Fruit fly (Drosophila melanogaster) whole organism: ENCODE results near the gene CG12541.

Experiments
- CG8478 ChIP-seq: fragments of >200 bp; optimal IDR thresholded peaks from 2 replicates; lab custom pipeline; 2018; ENCODE audit warnings: inconsistent platforms
- Dll ChIP-seq: fragments of >200 bp; optimal IDR thresholded peaks from 2 replicates; lab custom pipeline; 2017
- EcR ChIP-seq, 2 experiments: fragments of >200 bp; optimal IDR thresholded peaks; 2 replicates each; lab custom pipeline; 2017; ENCODE audit warnings: missing biosample characterization in 2 of 2, missing genetic modification characterization in 2 of 2, missing genetic modification reagents in 2 of 2
- pan ChIP-seq: fragments of >200 bp; optimal IDR thresholded peaks from 2 replicates; lab custom pipeline; 2017
- psq ChIP-seq: fragments of >200 bp; optimal IDR thresholded peaks from 2 replicates; lab custom pipeline; 2017
- usp ChIP-seq: fragments of >200 bp; optimal IDR thresholded peaks from 2 replicates; lab custom pipeline; 2017; ENCODE audit warnings: missing biosample characterization, missing genetic modification characterization, mixed read lengths

CG12541 gene

dm6 chrX:6996130-6996529 is 69.7 kb downstream of the CG12541 start:
- TF ChIP-seq pan (lab: Kevin White, UChicago) (no peak), psq (lab: Kevin White, UChicago) (no peak), Dll (lab: Kevin White, UChicago) (no peak), EcR (GFP tag; optimal IDR thresholded peaks at IDR 0.05; lab: Kevin White, UChicago) (no peak), CG8478 (lab: Kevin White, UChicago) (no peak), usp (GFP tag; lab: Kevin White, UChicago) (no peak)

DNA sequence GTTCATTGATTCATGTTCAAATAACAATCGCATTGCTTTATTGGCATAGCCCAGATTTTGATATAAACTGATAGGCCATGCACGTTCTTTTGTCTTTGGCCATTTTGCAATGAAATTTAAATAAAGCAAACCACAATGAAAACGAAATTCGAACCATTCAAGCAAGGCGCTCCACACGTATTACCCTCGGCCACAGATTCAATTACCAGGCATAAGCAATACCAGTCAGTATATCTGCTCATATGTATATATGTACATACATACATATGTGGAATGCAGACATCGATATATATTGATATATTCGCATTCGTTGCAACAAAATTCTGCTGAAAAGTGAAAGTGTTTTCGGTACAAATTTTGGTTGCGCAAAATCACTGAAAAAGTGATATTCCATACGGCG is 70.6 kb downstream of the CG12541 start:
- TF ChIP-seq EcR (GFP tag; optimal IDR thresholded peaks at IDR 0.05; lab: Kevin White, UChicago) (no peak), pan (lab: Kevin White, UChicago) (no peak), usp (GFP tag; lab: Kevin White, UChicago) (no peak), psq (lab: Kevin White, UChicago) (no peak), CG8478 (lab: Kevin White, UChicago) (no peak), Dll (lab: Kevin White, UChicago) (no peak)

dm6 chrX:6994473-6995179 is 71.2 kb downstream of the CG12541 start:
- TF ChIP-seq EcR (GFP tag; optimal IDR thresholded peaks at IDR 0.05; lab: Kevin White, UChicago) (no peak), Dll (lab: Kevin White, UChicago) (no peak), CG8478 (lab: Kevin White, UChicago) (no peak)

- no peak for TF ChIP-seq pan (lab: Kevin White, UChicago)
- no peak for TF ChIP-seq Dll (lab: Kevin White, UChicago)
- no peak for TF ChIP-seq CG8478 (lab: Kevin White, UChicago)
- TF ChIP-seq usp (GFP tag; lab: Kevin White, UChicago), result no peak
- TF ChIP-seq EcR (GFP tag; optimal IDR thresholded peaks at IDR 0.05; lab: Kevin White, UChicago), result no peak
- TF ChIP-seq psq (lab: Kevin White, UChicago), result no peak
These were observed 72.1 kb downstream of the CG12541 start for dm6 chrX:6993753-6994152.

DNA sequence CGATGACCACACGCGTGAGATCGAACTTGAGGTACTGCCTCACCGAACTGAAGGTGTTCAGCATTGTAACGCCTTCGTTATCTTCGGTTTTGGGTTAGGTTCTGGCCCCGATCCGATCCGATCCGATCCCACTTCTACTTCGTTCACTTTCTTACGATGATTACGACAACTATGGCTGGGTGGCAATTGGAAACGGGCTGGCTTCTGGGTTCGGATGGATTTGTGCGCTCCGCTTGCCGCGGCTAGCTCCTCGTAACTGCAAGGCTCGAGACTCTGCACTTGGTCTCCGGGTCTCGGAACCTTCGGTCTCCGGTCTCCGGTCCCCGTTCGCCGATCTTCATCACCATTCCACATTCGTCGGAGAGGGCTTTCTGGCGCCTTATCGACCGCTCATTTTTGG is 72.5 kb downstream of the CG12541 start, which contains the start of gene Inx7:
Gene Inx7 (minus strand): TSS at position 263 of the 400 bp plus-strand sequence.
- no peak for TF ChIP-seq CG8478 (lab: Kevin White, UChicago)
- no peak for TF ChIP-seq usp (GFP tag; lab: Kevin White, UChicago)
- no peak for TF ChIP-seq pan (lab: Kevin White, UChicago)
- TF ChIP-seq Dll (lab: Kevin White, UChicago), result no peak
- no peak for TF ChIP-seq psq (lab: Kevin White, UChicago)
- TF ChIP-seq EcR (GFP tag; optimal IDR thresholded peaks at IDR 0.05; lab: Kevin White, UChicago), result no peak

DNA sequence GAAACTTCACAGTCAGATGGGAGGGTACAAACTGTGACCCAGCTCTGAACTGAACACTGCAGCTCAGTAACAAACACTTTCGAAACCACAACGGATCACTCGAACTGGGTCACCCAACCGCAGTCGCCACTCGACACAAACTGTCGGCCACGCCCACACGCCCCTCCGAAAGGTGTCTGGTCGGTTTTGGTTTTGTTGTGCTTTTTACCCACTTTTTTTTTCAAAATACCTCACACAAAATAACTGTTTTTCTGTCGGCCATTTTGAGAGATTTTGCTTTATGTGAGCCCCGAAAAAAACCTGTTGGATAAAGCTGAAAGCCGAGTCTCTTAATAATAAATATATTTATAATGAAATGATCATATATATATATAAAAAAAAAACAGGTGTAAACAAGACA is 74.6 kb downstream of the CG12541 start, which contains the start of gene ogre:
Gene ogre (minus strand): TSS at position 33 of the 400 bp plus-strand sequence.
- TF ChIP-seq EcR (GFP tag; optimal IDR thresholded peaks at IDR 0.05; lab: Kevin White, UChicago), result no peak
- no peak for TF ChIP-seq psq (lab: Kevin White, UChicago)
- no peak for TF ChIP-seq usp (GFP tag; lab: Kevin White, UChicago)
- TF ChIP-seq pan (lab: Kevin White, UChicago), result no peak
- TF ChIP-seq Dll (lab: Kevin White, UChicago), result no peak
- TF ChIP-seq CG8478 (lab: Kevin White, UChicago), result no peak

DNA sequence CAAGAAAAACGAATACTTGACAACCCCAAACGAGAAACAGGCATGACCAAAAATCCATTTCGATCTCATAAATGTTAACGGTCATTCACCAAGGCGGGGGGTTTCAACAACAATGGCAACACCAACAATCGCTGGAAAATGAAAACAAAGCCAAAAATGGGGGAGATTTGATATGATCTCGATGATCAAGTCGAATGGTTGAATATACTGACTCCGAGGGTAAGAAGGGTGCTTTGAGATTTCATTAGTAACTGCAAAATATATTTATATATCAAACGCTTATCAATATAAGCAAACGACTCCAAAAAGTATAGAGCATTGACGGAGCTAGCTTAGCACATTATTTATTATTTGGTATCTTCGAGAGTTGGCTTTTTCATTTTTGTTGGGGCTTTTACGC is 75.7 kb downstream of the CG12541 start:
- TF ChIP-seq CG8478 (lab: Kevin White, UChicago), result no peak
- TF ChIP-seq EcR (GFP tag; optimal IDR thresholded peaks at IDR 0.05; lab: Kevin White, UChicago), result no peak
- no peak for TF ChIP-seq usp (GFP tag; lab: Kevin White, UChicago)
- no peak for TF ChIP-seq psq (lab: Kevin White, UChicago)
- no peak for TF ChIP-seq pan (lab: Kevin White, UChicago)
- no peak for TF ChIP-seq Dll (lab: Kevin White, UChicago)

DNA sequence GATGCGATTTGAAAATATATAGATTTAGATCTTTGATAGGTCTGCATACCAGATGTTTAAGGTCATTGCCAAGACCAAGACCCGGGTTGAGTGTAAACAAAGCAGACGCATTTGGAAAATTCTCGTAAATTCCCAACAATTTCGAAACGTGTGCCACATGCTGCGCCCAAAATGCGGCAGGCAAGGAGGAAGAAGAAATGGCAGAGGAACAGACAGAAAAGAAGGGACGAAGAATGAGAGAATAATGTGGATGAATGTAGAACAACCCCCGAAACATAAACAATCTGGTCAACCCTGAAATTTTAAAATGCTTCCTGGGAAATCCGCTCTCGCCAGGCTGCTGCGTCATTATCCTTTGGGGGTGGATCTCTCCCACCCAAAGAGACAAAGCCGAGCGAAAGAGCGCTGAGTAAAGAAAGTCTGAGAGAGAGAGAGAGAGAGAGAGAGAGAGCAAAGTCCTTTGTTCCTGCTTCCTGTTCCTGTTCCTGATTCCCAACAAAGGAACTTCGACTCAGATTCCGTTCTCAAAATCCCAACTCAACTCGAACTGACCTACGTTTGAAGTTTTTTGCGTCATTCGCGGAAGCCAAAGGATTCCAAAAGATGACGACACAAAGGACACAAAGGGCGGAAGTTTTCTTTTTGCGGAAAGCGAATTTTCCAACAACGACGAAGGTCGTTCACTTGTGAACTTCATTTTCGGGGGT is 77.1 kb downstream of the CG12541 start:
- TF ChIP-seq usp (GFP tag; lab: Kevin White, UChicago), result no peak
- no peak for TF ChIP-seq Dll (lab: Kevin White, UChicago)
- no peak for TF ChIP-seq pan (lab: Kevin White, UChicago)
- TF ChIP-seq psq (lab: Kevin White, UChicago), result no peak
- no peak for TF ChIP-seq CG8478 (lab: Kevin White, UChicago)
- TF ChIP-seq EcR (GFP tag; optimal IDR thresholded peaks at IDR 0.05; lab: Kevin White, UChicago), result no peak

DNA sequence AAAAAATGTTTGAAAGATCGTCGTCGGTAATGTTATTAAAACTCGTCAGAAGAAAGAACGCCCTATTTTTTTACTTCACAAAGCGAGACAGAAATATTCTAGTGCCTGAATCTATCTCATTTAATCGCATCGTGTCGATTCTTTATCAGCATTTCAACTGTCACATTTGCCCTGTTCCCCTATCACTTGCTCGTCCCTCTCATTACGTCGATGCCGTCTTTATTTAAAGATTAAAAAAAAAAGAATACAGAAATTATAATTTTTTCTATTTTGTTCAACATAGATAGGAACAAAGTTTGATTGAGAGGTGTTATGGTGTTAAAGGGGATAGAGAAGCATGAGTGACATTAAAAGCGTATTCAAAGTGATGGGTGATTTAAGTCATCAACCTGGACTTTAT is 77.8 kb downstream of the CG12541 start:
- no peak for TF ChIP-seq CG8478 (lab: Kevin White, UChicago)
- no peak for TF ChIP-seq Dll (lab: Kevin White, UChicago)
- TF ChIP-seq usp (GFP tag; lab: Kevin White, UChicago), result no peak
- TF ChIP-seq pan (lab: Kevin White, UChicago), result no peak
- TF ChIP-seq EcR (GFP tag; optimal IDR thresholded peaks at IDR 0.05; lab: Kevin White, UChicago), result no peak
- TF ChIP-seq psq (lab: Kevin White, UChicago), result no peak

dm6 chrX:6987091-6987490 is 78.8 kb downstream of the CG12541 start:
- no peak for TF ChIP-seq Dll (lab: Kevin White, UChicago)
